Worm (Caenorhabditis elegans): ENCODE data around the gene K09A9.8.

Gene K09A9.8

ce11 chrX:15547896-15548295 lies 49.1 kb downstream of the K09A9.8 start:
- no peak for TF ChIP-seq ama-1 (optimal IDR thresholded peaks at IDR 0.05)
- TF ChIP-seq scrt-1 (GFP tag; IDR thresholded peaks at IDR 0.05): no peak
- TF ChIP-seq flt-1 (GFP tag; IDR thresholded peaks at IDR 0.05): no peak
- TF ChIP-seq hmbx-1 (tag; optimal IDR thresholded peaks at IDR 0.05): no peak
- no peak for TF ChIP-seq tra-4 (tag; optimal IDR thresholded peaks at IDR 0.05)
- TF ChIP-seq B0310.2 (tag; optimal IDR thresholded peaks at IDR 0.05): no peak
- TF ChIP-seq F13C5.2 (tag; optimal IDR thresholded peaks at IDR 0.05): no peak
- no peak for TF ChIP-seq sea-1 (GFP tag; conservative IDR thresholded peaks at IDR 0.05)
- no peak for TF ChIP-seq aly-1 (tag; optimal IDR thresholded peaks at IDR 0.05)
- no peak for TF ChIP-seq pes-1 (GFP tag; IDR thresholded peaks at IDR 0.05)
- no peak for TF ChIP-seq ceh-13 (GFP tag; optimal IDR thresholded peaks at IDR 0.05)
- no peak for TF ChIP-seq ceh-36 (tag; optimal IDR thresholded peaks at IDR 0.05)
- no peak for TF ChIP-seq hmg-4 (GFP tag; optimal IDR thresholded peaks at IDR 0.05)
- TF ChIP-seq hnd-1 (tag; optimal IDR thresholded peaks at IDR 0.05): no peak
- no peak for TF ChIP-seq tbx-37 (GFP tag; conservative IDR thresholded peaks at IDR 0.05)

- TF ChIP-seq flt-1 (GFP tag; IDR thresholded peaks at IDR 0.05) (no peak), hmbx-1 (tag; optimal IDR thresholded peaks at IDR 0.05) (no peak)
These were observed 50.0 kb downstream of the K09A9.8 start for ce11 chrX:15546943-15547342.
